Worm (Caenorhabditis elegans) whole organism, young adult: ENCODE data around the gene ain-1.

Experiments
- B0019.2 ChIP-seq: fragments of 200-800 bp; sonication (Bioruptor generic); conservative IDR thresholded peaks from 2 replicates; pipeline ENCODE4 v1.3.6; 2022; ENCODE audit warnings: missing genetic modification reagents, missing genetic modification characterization, missing compliant biosample characterization
- C17E4.6 ChIP-seq: fragments of 200-800 bp; sonication (Bioruptor generic); IDR thresholded peaks from 2 replicates; pipeline ENCODE4 v1.3.6; 2022; ENCODE audit warnings: missing genetic modification reagents, missing genetic modification characterization, missing compliant biosample characterization
- F23B12.7 ChIP-seq: sonication (generic microtip); optimal IDR thresholded peaks from 2 replicates; lab custom pipeline; 2017; ENCODE audit warnings: missing genetic modification characterization, mild to moderate bottlenecking, missing compliant biosample characterization, antibody characterized with exemption, moderate library complexity; ENCODE audit not compliant: insufficient read depth
- F37B4.10 ChIP-seq: fragments of 200-800 bp; sonication (Bioruptor generic); IDR thresholded peaks from 2 replicates; pipeline ENCODE4 v1.3.6; 2022; ENCODE audit warnings: missing genetic modification characterization, missing compliant biosample characterization
- F39B2.1 ChIP-seq: fragments of 200-800 bp; sonication (Bioruptor generic); IDR thresholded peaks from 2 replicates; pipeline ENCODE4 v1.3.6; 2022; ENCODE audit warnings: missing genetic modification reagents, missing genetic modification characterization, missing compliant biosample characterization
- F52B5.7 ChIP-seq: sonication (generic microtip); optimal IDR thresholded peaks from 2 replicates; lab custom pipeline; 2016; ENCODE audit warnings: mild to moderate bottlenecking, missing genetic modification characterization, missing compliant biosample characterization
- K12H6.12 ChIP-seq: fragments of 200-800 bp; sonication (Bioruptor generic); optimal IDR thresholded peaks from 2 replicates; lab custom pipeline; 2018; ENCODE audit warnings: mild to moderate bottlenecking, missing genetic modification characterization, missing compliant biosample characterization
- Y53G8AR.9 ChIP-seq: fragments of 200-800 bp; sonication (Bioruptor generic); conservative IDR thresholded peaks from 2 replicates; pipeline ENCODE4 v1.3.6; 2022; ENCODE audit warnings: missing genetic modification reagents, missing genetic modification characterization, missing compliant biosample characterization
- Y56A3A.18 ChIP-seq: fragments of 200-800 bp; sonication (Bioruptor generic); IDR thresholded peaks from 2 replicates; pipeline ENCODE4 v1.3.6; 2022; ENCODE audit warnings: missing genetic modification reagents, missing genetic modification characterization, missing compliant biosample characterization
- Y79H2A.3 ChIP-seq: fragments of 200-800 bp; sonication (Bioruptor generic); conservative IDR thresholded peaks from 2 replicates; pipeline ENCODE4 v1.3.6; 2022; ENCODE audit warnings: missing genetic modification reagents, missing genetic modification characterization, missing compliant biosample characterization
- aptf-3 ChIP-seq: fragments of 200-800 bp; sonication (Bioruptor generic); IDR thresholded peaks from 2 replicates; pipeline ENCODE4 v1.3.6; 2022; ENCODE audit warnings: missing genetic modification characterization, missing compliant biosample characterization
- atf-7 ChIP-seq: sonication (generic microtip); optimal IDR thresholded peaks from 2 replicates; lab custom pipeline; 2017; ENCODE audit warnings: mild to moderate bottlenecking, missing genetic modification characterization, missing compliant biosample characterization
- attf-5 ChIP-seq: fragments of 200-800 bp; sonication (Bioruptor generic); optimal IDR thresholded peaks from 2 replicates; lab custom pipeline; 2018; ENCODE audit warnings: mild to moderate bottlenecking, missing genetic modification characterization, missing compliant biosample characterization
- attf-6 ChIP-seq: fragments of 200-800 bp; sonication (Bioruptor generic); IDR thresholded peaks from 2 replicates; pipeline ENCODE4 v1.3.6; 2022; ENCODE audit warnings: missing genetic modification reagents, missing genetic modification characterization, missing compliant biosample characterization
- cebp-2 ChIP-seq: fragments of 200-800 bp; sonication (Bioruptor generic); IDR thresholded peaks from 2 replicates; pipeline ENCODE4 v1.3.6; 2022; ENCODE audit warnings: missing genetic modification characterization, missing compliant biosample characterization
- ceh-100 ChIP-seq: fragments of 200-800 bp; sonication (Bioruptor generic); IDR thresholded peaks from 2 replicates; pipeline ENCODE4 v1.3.6; 2022; ENCODE audit warnings: missing genetic modification reagents, missing genetic modification characterization, missing compliant biosample characterization
- ceh-27 ChIP-seq: fragments of 200-800 bp; sonication (Bioruptor generic); optimal IDR thresholded peaks from 2 replicates; lab custom pipeline; 2018; ENCODE audit warnings: mild to moderate bottlenecking, missing genetic modification characterization, moderate library complexity, missing compliant biosample characterization
- ceh-58 ChIP-seq: fragments of 200-800 bp; sonication (Bioruptor generic); IDR thresholded peaks from 2 replicates; pipeline ENCODE4 v1.3.6; 2022; ENCODE audit warnings: missing genetic modification characterization, missing compliant biosample characterization
- ceh-79 ChIP-seq: sonication (generic microtip); optimal IDR thresholded peaks from 2 replicates; lab custom pipeline; 2017; ENCODE audit warnings: mild to moderate bottlenecking, missing genetic modification characterization, missing compliant biosample characterization
- ceh-91 ChIP-seq: fragments of 200-800 bp; sonication (Bioruptor generic); IDR thresholded peaks from 2 replicates; pipeline ENCODE4 v1.3.6; 2022; ENCODE audit warnings: missing genetic modification reagents, missing genetic modification characterization, missing compliant biosample characterization
- dox-1 ChIP-seq: fragments of 200-800 bp; sonication (Bioruptor generic); IDR thresholded peaks from 2 replicates; pipeline ENCODE4 v1.3.6; 2022; ENCODE audit warnings: missing genetic modification reagents, missing genetic modification characterization, missing compliant biosample characterization
- efl-1 ChIP-seq: fragments of 150-350 bp; optimal IDR thresholded peaks from 2 replicates; lab custom pipeline; 2014; ENCODE audit warnings: missing biosample characterization, missing genetic modification reagents, missing genetic modification characterization
- egrh-3 ChIP-seq: fragments of 200-800 bp; sonication (Bioruptor generic); IDR thresholded peaks from 2 replicates; pipeline ENCODE4 v1.3.6; 2022; ENCODE audit warnings: missing genetic modification reagents, missing genetic modification characterization, missing compliant biosample characterization
- ekl-4 ChIP-seq: fragments of 200-800 bp; sonication (Bioruptor generic); IDR thresholded peaks from 2 replicates; pipeline ENCODE4 v1.3.6; 2022; ENCODE audit warnings: missing genetic modification reagents, missing genetic modification characterization, missing compliant biosample characterization
- hlh-26 ChIP-seq: fragments of 200-800 bp; sonication (Bioruptor generic); conservative IDR thresholded peaks from 2 replicates; pipeline ENCODE4 v1.3.6; 2022; ENCODE audit warnings: missing genetic modification reagents, missing genetic modification characterization, missing compliant biosample characterization
- hmg-1.2 ChIP-seq: fragments of 200-800 bp; sonication (Bioruptor generic); IDR thresholded peaks from 2 replicates; pipeline ENCODE4 v1.3.6; 2022; ENCODE audit warnings: missing genetic modification reagents, missing genetic modification characterization, missing compliant biosample characterization
- hsf-1 ChIP-seq: fragments of 200-800 bp; sonication (Bioruptor generic); IDR thresholded peaks from 2 replicates; pipeline ENCODE4 v1.3.6; 2022; ENCODE audit warnings: missing genetic modification reagents, missing genetic modification characterization, missing compliant biosample characterization
- let-526 ChIP-seq: fragments of 200-800 bp; sonication (Bioruptor generic); IDR thresholded peaks from 2 replicates; pipeline ENCODE4 v1.3.6; 2022; ENCODE audit warnings: missing genetic modification reagents, missing genetic modification characterization, missing compliant biosample characterization
- lin-35 ChIP-seq, 3 experiments: fragments of 150-350 bp in 2 of 3; sonication (generic microtip) in 1 of 3; optimal IDR thresholded peaks; 2 replicates each; lab custom pipeline; 2014 to 2018; ENCODE audit warnings: missing biosample characterization in 3 of 3, missing genetic modification characterization in 3 of 3, missing genetic modification reagents in 3 of 3
- lsl-1 ChIP-seq: fragments of 200-800 bp; sonication (Bioruptor generic); optimal IDR thresholded peaks from 2 replicates; lab custom pipeline; 2018; ENCODE audit warnings: mild to moderate bottlenecking, missing genetic modification characterization, moderate library complexity, missing compliant biosample characterization
- madf-3 ChIP-seq: fragments of 200-800 bp; sonication (Bioruptor generic); IDR thresholded peaks from 2 replicates; pipeline ENCODE4 v1.3.6; 2022; ENCODE audit warnings: missing genetic modification reagents, missing genetic modification characterization, missing compliant biosample characterization
- nfyb-1 ChIP-seq: fragments of 200-800 bp; sonication (Bioruptor generic); IDR thresholded peaks from 2 replicates; pipeline ENCODE4 v1.3.6; 2022; ENCODE audit warnings: missing genetic modification reagents, missing genetic modification characterization, missing compliant biosample characterization
- nhr-90 ChIP-seq: sonication (generic microtip); optimal IDR thresholded peaks from 2 replicates; lab custom pipeline; 2016; ENCODE audit warnings: missing genotype, mild to moderate bottlenecking, missing genetic modification characterization, missing compliant biosample characterization
- pha-4 ChIP-seq: fragments of 150-350 bp; sonication (generic microtip); optimal IDR thresholded peaks from 2 replicates; lab custom pipeline; 2014; ENCODE audit warnings: missing biosample characterization, missing genetic modification reagents, missing genetic modification characterization
- rec-8 ChIP-seq, 2 experiments: sonication (generic microtip); optimal IDR thresholded peaks; 2 replicates each; lab custom pipeline; 2016; ENCODE audit warnings: mild to moderate bottlenecking in 2 of 2, missing genetic modification characterization in 2 of 2, missing genetic modification reagents in 2 of 2, missing genotype in 2 of 2, missing biosample characterization in 1 of 2, missing compliant biosample characterization in 1 of 2, moderate library complexity in 1 of 2
- sdz-38 ChIP-seq: sonication (generic microtip); optimal IDR thresholded peaks from 2 replicates; lab custom pipeline; 2016; ENCODE audit warnings: missing genotype, missing genetic modification characterization, missing compliant biosample characterization
- snpc-1.1 ChIP-seq: sonication (generic microtip); optimal IDR thresholded peaks from 2 replicates; lab custom pipeline; 2017; ENCODE audit warnings: missing genetic modification characterization, mild to moderate bottlenecking, missing compliant biosample characterization, antibody characterized with exemption, moderate library complexity, missing genotype, missing genetic modification reagents; ENCODE audit not compliant: insufficient read depth
- snpc-3.4 ChIP-seq: sonication (generic microtip); optimal IDR thresholded peaks from 2 replicates; lab custom pipeline; 2017; ENCODE audit warnings: missing genetic modification characterization, mild to moderate bottlenecking, missing compliant biosample characterization, antibody characterized with exemption, moderate library complexity, missing genotype, missing genetic modification reagents
- snpc-4 ChIP-seq, 5 experiments: fragments of 150-350 bp in 1 of 5; sonication (generic microtip) in 4 of 5; optimal IDR thresholded peaks; 2 replicates each; lab custom pipeline; 2014 to 2018; ENCODE audit warnings: missing genetic modification characterization in 5 of 5, missing biosample characterization in 3 of 5, antibody characterized with exemption in 2 of 5, mild to moderate bottlenecking in 2 of 5, missing compliant biosample characterization in 2 of 5, missing genotype in 2 of 5, moderate library complexity in 2 of 5, missing genetic modification reagents in 1 of 5
- tbp1 ChIP-seq: fragments of 200-800 bp; sonication (Bioruptor generic); optimal IDR thresholded peaks from 2 replicates; lab custom pipeline; 2018; ENCODE audit warnings: mild to moderate bottlenecking, missing genetic modification characterization, missing compliant biosample characterization
- tbx-9 ChIP-seq: sonication (generic microtip); optimal IDR thresholded peaks from 2 replicates; lab custom pipeline; 2016; ENCODE audit warnings: borderline replicate concordance, missing genetic modification characterization, inconsistent platforms, missing compliant biosample characterization
- tlf-1 ChIP-seq: fragments of 200-800 bp; sonication (Bioruptor generic); optimal IDR thresholded peaks from 2 replicates; lab custom pipeline; 2018; ENCODE audit warnings: mild to moderate bottlenecking, missing genetic modification characterization, missing compliant biosample characterization
- unc-62 ChIP-seq: fragments of 150-350 bp; optimal IDR thresholded peaks from 2 replicates; lab custom pipeline; 2014; ENCODE audit warnings: missing biosample characterization, missing genetic modification reagents, missing genetic modification characterization
- zfh-2 ChIP-seq: fragments of 200-800 bp; sonication (Bioruptor generic); conservative IDR thresholded peaks from 2 replicates; pipeline ENCODE4 v1.3.6; 2022; ENCODE audit warnings: missing genetic modification reagents, missing genetic modification characterization, missing compliant biosample characterization
- ztf-25 ChIP-seq: fragments of 200-800 bp; sonication (Bioruptor generic); IDR thresholded peaks from 2 replicates; pipeline ENCODE4 v1.3.6; 2022; ENCODE audit warnings: missing genetic modification reagents, missing genetic modification characterization, missing compliant biosample characterization
- ztf-28 ChIP-seq: fragments of 200-800 bp; sonication (Bioruptor generic); IDR thresholded peaks from 2 replicates; pipeline ENCODE4 v1.3.6; 2022; ENCODE audit warnings: missing genetic modification reagents, missing genetic modification characterization, missing compliant biosample characterization
- ztf-6 ChIP-seq: fragments of 200-800 bp; sonication (Bioruptor generic); IDR thresholded peaks from 2 replicates; pipeline ENCODE4 v1.3.6; 2022; ENCODE audit warnings: missing genetic modification reagents, missing genetic modification characterization, missing compliant biosample characterization

Gene ain-1

DNA sequence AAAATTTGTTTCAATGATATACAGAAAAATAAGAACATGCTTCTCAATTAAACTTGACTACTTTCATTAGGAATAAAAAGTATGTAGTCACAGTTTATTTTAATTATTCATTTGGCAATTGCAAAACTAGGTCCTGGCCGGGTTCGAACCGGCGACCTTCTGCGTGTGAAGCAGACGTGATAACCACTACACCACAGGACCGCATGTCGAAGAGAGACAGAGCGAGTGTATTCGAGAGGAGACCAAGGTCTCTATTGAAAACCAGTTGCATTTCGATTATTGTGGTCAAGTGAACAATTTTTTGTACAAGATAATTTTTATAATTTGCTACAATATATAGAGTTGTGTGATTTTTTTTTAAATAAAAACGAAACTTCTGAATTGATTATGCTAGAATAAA lies 22.4 kb upstream of the ain-1 start (continued):
- TF ChIP-seq egrh-3 (GFP tag; lab: Robert Waterston, UW) (0 out of 2 replicates have a peak, but pooled peaks have one; percentile 23), F52B5.7 (tag; lab: Kevin White, UChicago) (peak; percentile 39), K12H6.12 (peak; percentile 28), rec-8 (tag; optimal IDR thresholded peaks at IDR 0.05; lab: Kevin White, UChicago) (peak; percentile 57 to 69), let-526 (peak; percentile 60; the same call in 1 of the 2 replicates), unc-62 (GFP tag; lab: Kevin White, UChicago) (no peak), tlf-1 (GFP tag; lab: Kevin White, UChicago) (peak; percentile 59), nfyb-1 (peak; percentile 83; the same call in 1 of the 2 replicates), tbp1 (peak; percentile 96), ztf-25 (GFP tag; lab: Robert Waterston, UW) (peak; percentile 90), pha-4 (no peak), snpc-4 (GFP tag; optimal IDR thresholded peaks at IDR 0.05; lab: Kevin White, UChicago) (peak; percentile 73), snpc-4 (tag; optimal IDR thresholded peaks at IDR 0.05; lab: Kevin White, UChicago) (peak in 3 of 4 experiments; percentile 67 to 83 (median 72)), tbx-9 (tag; lab: Kevin White, UChicago) (no peak), atf-7 (tag; lab: Kevin White, UChicago) (peak; percentile 35), dox-1 (GFP tag; lab: Robert Waterston, UW) (peak; percentile 73), snpc-3.4 (tag; lab: Kevin White, UChicago) (peak; percentile 59), ceh-91 (no peak), attf-6 (GFP tag; lab: Robert Waterston, UW) (peak; percentile 62; the same call in 1 of the 2 replicates), lin-35 (GFP tag; optimal IDR thresholded peaks at IDR 0.05; lab: Kevin White, UChicago) (peak in 1 of 3 experiments; percentile 74), sdz-38 (no peak), hsf-1 (GFP tag; lab: Robert Waterston, UW) (peak; percentile 59; the same call in 1 of the 2 replicates), snpc-1.1 (tag; lab: Kevin White, UChicago) (peak; percentile 58), F37B4.10 (no peak), attf-5 (GFP tag; lab: Kevin White, UChicago) (peak; percentile 52), aptf-3 (GFP tag; lab: Robert Waterston, UW) (no peak), ceh-79 (tag; lab: Kevin White, UChicago) (peak; percentile 16), Y79H2A.3 (GFP tag; lab: Robert Waterston, UW) (no peak), C17E4.6 (GFP tag; lab: Robert Waterston, UW) (no peak), ekl-4 (GFP tag; lab: Robert Waterston, UW) (0 out of 2 replicates have a peak, but pooled peaks have one; percentile 11), ceh-100 (no peak), madf-3 (GFP tag; lab: Robert Waterston, UW) (no peak), ceh-27 (GFP tag; lab: Kevin White, UChicago) (peak; percentile 85), hlh-26 (GFP tag; lab: Robert Waterston, UW) (no peak), nhr-90 (tag; lab: Kevin White, UChicago) (peak; percentile 70), Y56A3A.18 (GFP tag; lab: Robert Waterston, UW) (peak; percentile 65; the same call in 1 of the 2 replicates), ztf-6 (GFP tag; lab: Robert Waterston, UW) (no peak), B0019.2 (GFP tag; lab: Robert Waterston, UW) (no peak), ztf-28 (GFP tag; lab: Robert Waterston, UW) (0 out of 2 replicates have a peak, but pooled peaks have one; percentile 15), zfh-2 (GFP tag; lab: Robert Waterston, UW) (no peak), ceh-58 (GFP tag; lab: Robert Waterston, UW) (no peak), Y53G8AR.9 (GFP tag; lab: Robert Waterston, UW) (0 out of 2 replicates have a peak, but pooled peaks have one; percentile 19), lsl-1 (GFP tag; lab: Kevin White, UChicago) (no peak), F23B12.7 (tag; lab: Kevin White, UChicago) (peak; percentile 71), cebp-2 (GFP tag; lab: Robert Waterston, UW) (peak; percentile 83; the same call in 1 of the 2 replicates), hmg-1.2 (GFP tag; lab: Robert Waterston, UW) (peak; percentile 84), efl-1 (GFP tag; lab: Kevin White, UChicago) (peak; percentile 26), F39B2.1 (GFP tag; lab: Robert Waterston, UW) (no peak)
